Worm (Caenorhabditis elegans) whole organism, late embryonic: ENCODE data around the gene peli-1.

Experiments used
- C08G9.2 ChIP-seq: sonication (generic microtip); optimal IDR thresholded peaks from 2 replicates; lab custom pipeline; 2016; ENCODE audit warnings: mild to moderate bottlenecking, missing genetic modification characterization, moderate library complexity, missing compliant biosample characterization
- C38D4.7 ChIP-seq: fragments of 200-800 bp; sonication (Bioruptor generic); optimal IDR thresholded peaks from 2 replicates; lab custom pipeline; 2018; ENCODE audit warnings: mild to moderate bottlenecking, missing genetic modification characterization, moderate library complexity, missing compliant biosample characterization
- K02D7.2 ChIP-seq: sonication (generic microtip); optimal IDR thresholded peaks from 2 replicates; lab custom pipeline; 2017; ENCODE audit warnings: mild to moderate bottlenecking, missing genetic modification characterization, missing compliant biosample characterization
- K09A11.1 ChIP-seq: sonication (generic microtip); optimal IDR thresholded peaks from 2 replicates; lab custom pipeline; 2017; ENCODE audit warnings: antibody characterized with exemption, mild to moderate bottlenecking, missing genetic modification characterization, missing compliant biosample characterization; ENCODE audit not compliant: insufficient read depth
- T23F11.4 ChIP-seq: fragments of 200-800 bp; sonication (Bioruptor generic); optimal IDR thresholded peaks from 2 replicates; lab custom pipeline; 2018; ENCODE audit warnings: mild to moderate bottlenecking, missing genetic modification characterization, missing compliant biosample characterization
- ceh-18 ChIP-seq: sonication (generic microtip); optimal IDR thresholded peaks from 2 replicates; lab custom pipeline; 2016; ENCODE audit warnings: missing genetic modification characterization, missing compliant biosample characterization
- ceh-19 ChIP-seq: fragments of 200-800 bp; sonication (Bioruptor generic); optimal IDR thresholded peaks from 2 replicates; lab custom pipeline; 2018; ENCODE audit warnings: mild to moderate bottlenecking, missing genetic modification characterization, missing compliant biosample characterization
- ceh-2 ChIP-seq: sonication (generic microtip); optimal IDR thresholded peaks from 2 replicates; lab custom pipeline; 2016; ENCODE audit warnings: missing genotype, missing genetic modification characterization, missing compliant biosample characterization
- ceh-22 ChIP-seq: sonication (generic microtip); optimal IDR thresholded peaks from 2 replicates; lab custom pipeline; 2017; ENCODE audit warnings: missing biosample characterization, missing genetic modification characterization
- ceh-31 ChIP-seq: sonication (generic microtip); optimal IDR thresholded peaks from 2 replicates; lab custom pipeline; 2016; ENCODE audit warnings: missing genetic modification characterization, missing compliant biosample characterization
- ceh-48 ChIP-seq: sonication (generic microtip); optimal IDR thresholded peaks from 2 replicates; lab custom pipeline; 2016; ENCODE audit warnings: missing genetic modification characterization, inconsistent platforms, missing compliant biosample characterization
- dmd-4 ChIP-seq: sonication (generic microtip); optimal IDR thresholded peaks from 2 replicates; lab custom pipeline; 2016; ENCODE audit warnings: borderline replicate concordance, missing genetic modification characterization, missing compliant biosample characterization
- elt-2 ChIP-seq: sonication (generic microtip); optimal IDR thresholded peaks from 2 replicates; lab custom pipeline; 2016; ENCODE audit warnings: missing genetic modification reagents, missing genetic modification characterization, missing compliant biosample characterization
- ets-4 ChIP-seq: sonication (generic microtip); optimal IDR thresholded peaks from 2 replicates; lab custom pipeline; 2016; ENCODE audit warnings: missing genetic modification characterization, missing compliant biosample characterization
- hlh-13 ChIP-seq: fragments of 200-800 bp; sonication (Bioruptor generic); optimal IDR thresholded peaks from 2 replicates; lab custom pipeline; 2018; ENCODE audit warnings: mild to moderate bottlenecking, missing genetic modification characterization, missing compliant biosample characterization
- hlh-15 ChIP-seq: sonication (generic microtip); optimal IDR thresholded peaks from 2 replicates; lab custom pipeline; 2016; ENCODE audit warnings: missing genetic modification characterization, missing compliant biosample characterization
- hlh-30 ChIP-seq: sonication (generic microtip); optimal IDR thresholded peaks from 2 replicates; lab custom pipeline; 2017; ENCODE audit warnings: antibody characterized with exemption, missing genetic modification characterization, missing compliant biosample characterization; ENCODE audit not compliant: insufficient read depth
- hlh-6 ChIP-seq: sonication (generic microtip); optimal IDR thresholded peaks from 2 replicates; lab custom pipeline; 2016; ENCODE audit warnings: missing genotype, missing genetic modification characterization, missing compliant biosample characterization
- hlh-8 ChIP-seq: sonication (generic microtip); optimal IDR thresholded peaks from 2 replicates; lab custom pipeline; 2016; ENCODE audit warnings: missing genotype, missing genetic modification characterization, missing compliant biosample characterization
- mec-3 ChIP-seq: sonication (generic microtip); optimal IDR thresholded peaks from 2 replicates; lab custom pipeline; 2016; ENCODE audit warnings: borderline replicate concordance, missing genetic modification characterization, missing compliant biosample characterization
- npax-4 ChIP-seq: sonication (generic microtip); optimal IDR thresholded peaks from 2 replicates; lab custom pipeline; 2016; ENCODE audit warnings: missing genetic modification characterization, missing compliant biosample characterization
- pax-1 ChIP-seq: fragments of 150-350 bp; optimal IDR thresholded peaks from 2 replicates; lab custom pipeline; 2014; ENCODE audit warnings: missing biosample characterization, missing genetic modification characterization
- pha-2 ChIP-seq: sonication (generic microtip); optimal IDR thresholded peaks from 2 replicates; lab custom pipeline; 2017; ENCODE audit warnings: mild to moderate bottlenecking, missing genetic modification characterization, missing compliant biosample characterization
- pha-4 ChIP-seq: fragments of 150-350 bp; optimal IDR thresholded peaks from 2 replicates; lab custom pipeline; 2018; ENCODE audit warnings: missing biosample characterization, missing genetic modification reagents, missing genetic modification characterization
- rnt-1 ChIP-seq: sonication (generic microtip); optimal IDR thresholded peaks from 2 replicates; lab custom pipeline; 2016; ENCODE audit warnings: missing genetic modification characterization, missing compliant biosample characterization
- sox-4 ChIP-seq: sonication (generic microtip); optimal IDR thresholded peaks from 2 replicates; lab custom pipeline; 2017; ENCODE audit warnings: mild to moderate bottlenecking, missing genetic modification characterization, inconsistent platforms, missing compliant biosample characterization
- unc-3 ChIP-seq, 2 experiments: fragments of 200-800 bp in 1 of 2; sonication (Bioruptor generic) in 1 of 2; sonication (generic microtip) in 1 of 2; conservative IDR thresholded peaks in 1 of 2; optimal IDR thresholded peaks in 1 of 2; 2 replicates each; pipeline versions ENCODE4 v1.3.6 to Lab custom; 2016 to 2022; ENCODE audit warnings: missing compliant biosample characterization in 2 of 2, missing genetic modification characterization in 2 of 2, missing genetic modification reagents in 1 of 2
- unc-55 ChIP-seq: sonication (generic microtip); optimal IDR thresholded peaks from 2 replicates; lab custom pipeline; 2017; ENCODE audit warnings: missing biosample characterization, missing genetic modification reagents, missing genetic modification characterization
- unc-86 ChIP-seq: sonication (generic microtip); optimal IDR thresholded peaks from 2 replicates; lab custom pipeline; 2016; ENCODE audit warnings: missing genetic modification characterization, missing compliant biosample characterization
- zip-5 ChIP-seq: sonication (generic microtip); optimal IDR thresholded peaks from 2 replicates; lab custom pipeline; 2016; ENCODE audit warnings: missing genetic modification characterization, missing compliant biosample characterization
- ztf-16 ChIP-seq: sonication (generic microtip); optimal IDR thresholded peaks from 2 replicates; lab custom pipeline; 2017; ENCODE audit warnings: missing genetic modification characterization, missing compliant biosample characterization

peli-1 gene

ce11 chrV:5724395-5724794 is 18.8 kb downstream of the peli-1 start:
- no peak for TF ChIP-seq pha-4 (tag; lab: Kevin White, UChicago)
- TF ChIP-seq pha-2 (tag; lab: Kevin White, UChicago), result no peak
- TF ChIP-seq unc-86 (tag; lab: Kevin White, UChicago), result no peak
- TF ChIP-seq hlh-15 (tag; lab: Kevin White, UChicago), result no peak
- no peak for TF ChIP-seq K02D7.2 (tag; lab: Kevin White, UChicago)

ce11 chrV:5726463-5726862 is 20.9 kb downstream of the peli-1 start, which contains the start of gene K09H11.4:
Gene K09H11.4 (minus strand): TSS chrV:5726563.
- no peak for TF ChIP-seq ceh-19 (GFP tag; lab: Kevin White, UChicago)
- TF ChIP-seq unc-55 (GFP tag; lab: Kevin White, UChicago), result no peak
- no peak for TF ChIP-seq hlh-8 (tag; lab: Kevin White, UChicago)
- no peak for TF ChIP-seq hlh-30
- no peak for TF ChIP-seq zip-5 (tag; lab: Kevin White, UChicago)
- TF ChIP-seq ceh-31 (tag; lab: Kevin White, UChicago), result no peak

- TF ChIP-seq ets-4 (tag; lab: Kevin White, UChicago) (no peak), ceh-18 (tag; lab: Kevin White, UChicago) (no peak), unc-86 (tag; lab: Kevin White, UChicago) (no peak), K09A11.1 (tag; lab: Kevin White, UChicago) (no peak), ceh-22 (tag; lab: Kevin White, UChicago) (no peak), npax-4 (tag; lab: Kevin White, UChicago) (no peak), unc-3 (GFP tag; conservative IDR thresholded peaks at IDR 0.05; lab: Robert Waterston, UW) (no peak), unc-3 (tag; optimal IDR thresholded peaks at IDR 0.05; lab: Kevin White, UChicago) (no peak), ceh-48 (tag; lab: Kevin White, UChicago) (no peak), hlh-13 (GFP tag; lab: Kevin White, UChicago) (no peak), hlh-6 (tag; lab: Kevin White, UChicago) (no peak), ceh-2 (no peak)
Observed at ce11 chrV:5730783-5731182, 25.2 kb downstream of the peli-1 start, which contains the start of gene K09H11.15. Gene K09H11.15 (minus strand): TSS chrV:5730883.

- no peak for TF ChIP-seq hlh-8 (tag; lab: Kevin White, UChicago)
- TF ChIP-seq mec-3 (tag; lab: Kevin White, UChicago), result no peak
- no peak for TF ChIP-seq hlh-15 (tag; lab: Kevin White, UChicago)
- no peak for TF ChIP-seq elt-2
- TF ChIP-seq sox-4 (tag; lab: Kevin White, UChicago), result no peak
Observed at ce11 chrV:5736068-5736467, 30.5 kb downstream of the peli-1 start, which contains the start of gene K09H11.6. Gene K09H11.6 (minus strand): TSS chrV:5736168.

ce11 chrV:5739438-5739837 is 33.8 kb downstream of the peli-1 start:
- TF ChIP-seq pax-1 (tag; lab: Kevin White, UChicago), result no peak
- TF ChIP-seq ztf-16 (tag; lab: Kevin White, UChicago), result no peak
- no peak for TF ChIP-seq T23F11.4 (GFP tag; lab: Kevin White, UChicago)
- no peak for TF ChIP-seq C38D4.7 (GFP tag; lab: Kevin White, UChicago)
- no peak for TF ChIP-seq ceh-19 (GFP tag; lab: Kevin White, UChicago)
- no peak for TF ChIP-seq hlh-30

ce11 chrV:5741237-5741636 is 35.6 kb downstream of the peli-1 start:
- TF ChIP-seq K09A11.1 (tag; lab: Kevin White, UChicago), result no peak
- no peak for TF ChIP-seq ceh-31 (tag; lab: Kevin White, UChicago)
- TF ChIP-seq C08G9.2 (tag; lab: Kevin White, UChicago), result no peak
- TF ChIP-seq ceh-18 (tag; lab: Kevin White, UChicago), result no peak
- no peak for TF ChIP-seq dmd-4
- TF ChIP-seq rnt-1 (tag; lab: Kevin White, UChicago), result no peak
